Fruit fly (Drosophila melanogaster): Measurements from ENCODE around the gene mRpL45.

DNA sequence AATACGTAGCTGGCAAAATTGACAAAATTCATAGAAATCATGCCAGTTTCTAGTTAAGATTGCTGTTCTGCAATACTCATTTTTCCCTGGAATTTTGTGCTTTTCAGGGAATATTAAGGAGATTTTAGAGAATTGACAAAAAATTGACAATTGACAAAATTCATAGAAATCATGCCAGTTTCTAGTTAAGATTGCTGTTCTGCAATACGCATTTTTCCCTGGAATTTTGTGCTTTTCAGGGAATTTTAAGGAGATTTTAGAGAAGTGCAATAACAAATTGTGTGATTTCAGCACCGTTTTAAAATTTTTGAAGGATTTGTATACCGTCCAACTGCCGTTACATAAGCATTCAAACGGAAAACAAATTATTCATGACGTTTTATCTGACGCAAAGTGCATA lies 29.5 kb upstream of the mRpL45 start:
- TF ChIP-seq CG15479 (GFP tag; optimal IDR thresholded peaks at IDR 0.05) (no peak), MESR4 (GFP tag; optimal IDR thresholded peaks at IDR 0.05) (no peak), hkb (optimal IDR thresholded peaks at IDR 0.05) (no peak), hkb (GFP tag; IDR thresholded peaks at IDR 0.05) (no peak), odd (GFP tag; optimal IDR thresholded peaks at IDR 0.05) (no peak), CG11504 (tag; optimal IDR thresholded peaks at IDR 0.05) (no peak), Ssrp (tag; optimal IDR thresholded peaks at IDR 0.05) (no peak), tio (GFP tag; optimal IDR thresholded peaks at IDR 0.05) (no peak), slou (GFP tag; optimal IDR thresholded peaks at IDR 0.05) (no peak), gt (GFP tag; IDR thresholded peaks at IDR 0.05) (no peak), psq (GFP tag; optimal IDR thresholded peaks at IDR 0.05) (no peak), crp (GFP tag; optimal IDR thresholded peaks at IDR 0.05) (no peak), gfzf (GFP tag; optimal IDR thresholded peaks at IDR 0.05) (no peak), CG11696 (GFP tag; IDR thresholded peaks at IDR 0.05) (no peak), D19A (tag; optimal IDR thresholded peaks at IDR 0.05) (no peak)
